Worm (Caenorhabditis elegans) whole organism, young adult: ENCODE measurements around the gene spp-28.

Source experiments
- C06A6.2 ChIP-seq: fragments of 200-800 bp; sonication (Bioruptor generic); conservative IDR thresholded peaks from 2 replicates; pipeline ENCODE4 v1.3.6; 2022; ENCODE audit warnings: missing genetic modification characterization, missing compliant biosample characterization
- C17E4.6 ChIP-seq: fragments of 200-800 bp; sonication (Bioruptor generic); IDR thresholded peaks from 2 replicates; pipeline ENCODE4 v1.3.6; 2022; ENCODE audit warnings: missing genetic modification reagents, missing genetic modification characterization, missing compliant biosample characterization
- F22D6.2 ChIP-seq: sonication (generic microtip); optimal IDR thresholded peaks from 2 replicates; lab custom pipeline; 2016; ENCODE audit warnings: mild to moderate bottlenecking, missing genetic modification characterization, missing compliant biosample characterization
- F23B12.7 ChIP-seq: sonication (generic microtip); optimal IDR thresholded peaks from 2 replicates; lab custom pipeline; 2017; ENCODE audit warnings: missing genetic modification characterization, mild to moderate bottlenecking, missing compliant biosample characterization, antibody characterized with exemption, moderate library complexity; ENCODE audit not compliant: insufficient read depth
- F37B4.10 ChIP-seq: fragments of 200-800 bp; sonication (Bioruptor generic); IDR thresholded peaks from 2 replicates; pipeline ENCODE4 v1.3.6; 2022; ENCODE audit warnings: missing genetic modification characterization, missing compliant biosample characterization
- F39B2.1 ChIP-seq: fragments of 200-800 bp; sonication (Bioruptor generic); IDR thresholded peaks from 2 replicates; pipeline ENCODE4 v1.3.6; 2022; ENCODE audit warnings: missing genetic modification reagents, missing genetic modification characterization, missing compliant biosample characterization
- F55B11.4 ChIP-seq: sonication (generic microtip); optimal IDR thresholded peaks from 2 replicates; lab custom pipeline; 2016; ENCODE audit warnings: missing compliant biosample characterization, missing genetic modification characterization, borderline replicate concordance; ENCODE audit not compliant: insufficient read depth
- F57A8.1 ChIP-seq: fragments of 200-800 bp; sonication (Bioruptor generic); optimal IDR thresholded peaks from 2 replicates; lab custom pipeline; 2018; ENCODE audit warnings: mild to moderate bottlenecking, missing genetic modification characterization, moderate library complexity, missing compliant biosample characterization
- F57C9.4 ChIP-seq: sonication (generic microtip); optimal IDR thresholded peaks from 2 replicates; lab custom pipeline; 2017; ENCODE audit warnings: mild to moderate bottlenecking, missing genetic modification characterization, missing compliant biosample characterization
- T07F8.4 ChIP-seq: sonication (generic microtip); optimal IDR thresholded peaks from 2 replicates; lab custom pipeline; 2016; ENCODE audit warnings: mild to moderate bottlenecking, missing genetic modification characterization, moderate library complexity, missing compliant biosample characterization
- Y53G8AR.9 ChIP-seq: fragments of 200-800 bp; sonication (Bioruptor generic); conservative IDR thresholded peaks from 2 replicates; pipeline ENCODE4 v1.3.6; 2022; ENCODE audit warnings: missing genetic modification reagents, missing genetic modification characterization, missing compliant biosample characterization
- Y67H2A.10 ChIP-seq: fragments of 200-800 bp; sonication (Bioruptor generic); conservative IDR thresholded peaks from 2 replicates; pipeline ENCODE4 v1.3.6; 2022; ENCODE audit warnings: missing genetic modification reagents, missing genetic modification characterization, missing compliant biosample characterization
- ama-1 ChIP-seq, 3 experiments: fragments of 150-350 bp in 1 of 3; sonication (generic microtip) in 2 of 3; optimal IDR thresholded peaks; 2 replicates each; lab custom pipeline; 2014 to 2018; ENCODE audit warnings: missing biosample characterization in 2 of 3, missing genetic modification characterization in 2 of 3, missing genetic modification reagents in 2 of 3
- aptf-3 ChIP-seq: fragments of 200-800 bp; sonication (Bioruptor generic); IDR thresholded peaks from 2 replicates; pipeline ENCODE4 v1.3.6; 2022; ENCODE audit warnings: missing genetic modification characterization, missing compliant biosample characterization
- atf-7 ChIP-seq: sonication (generic microtip); optimal IDR thresholded peaks from 2 replicates; lab custom pipeline; 2017; ENCODE audit warnings: mild to moderate bottlenecking, missing genetic modification characterization, missing compliant biosample characterization
- athp-1 ChIP-seq: sonication (generic microtip); optimal IDR thresholded peaks from 2 replicates; lab custom pipeline; 2017; ENCODE audit warnings: mild to moderate bottlenecking, missing genetic modification characterization, missing compliant biosample characterization
- attf-3 ChIP-seq: fragments of 200-800 bp; sonication (Bioruptor generic); conservative IDR thresholded peaks from 2 replicates; pipeline ENCODE4 v1.3.6; 2022; ENCODE audit warnings: missing genetic modification reagents, missing genetic modification characterization, missing compliant biosample characterization
- attf-6 ChIP-seq: fragments of 200-800 bp; sonication (Bioruptor generic); IDR thresholded peaks from 2 replicates; pipeline ENCODE4 v1.3.6; 2022; ENCODE audit warnings: missing genetic modification reagents, missing genetic modification characterization, missing compliant biosample characterization
- cebp-1 ChIP-seq, 2 experiments: fragments of 200-800 bp in 1 of 2; sonication (Bioruptor generic) in 1 of 2; sonication (generic microtip) in 1 of 2; IDR thresholded peaks in 1 of 2; optimal IDR thresholded peaks in 1 of 2; 2 replicates each; pipeline versions ENCODE4 v1.3.6 to Lab custom; 2017 to 2022; ENCODE audit warnings: missing compliant biosample characterization in 2 of 2, missing genetic modification characterization in 2 of 2, mild to moderate bottlenecking in 1 of 2, missing genetic modification reagents in 1 of 2, moderate library complexity in 1 of 2
- cebp-2 ChIP-seq: fragments of 200-800 bp; sonication (Bioruptor generic); IDR thresholded peaks from 2 replicates; pipeline ENCODE4 v1.3.6; 2022; ENCODE audit warnings: missing genetic modification characterization, missing compliant biosample characterization
- ceh-91 ChIP-seq: fragments of 200-800 bp; sonication (Bioruptor generic); IDR thresholded peaks from 2 replicates; pipeline ENCODE4 v1.3.6; 2022; ENCODE audit warnings: missing genetic modification reagents, missing genetic modification characterization, missing compliant biosample characterization
- die-1 ChIP-seq: sonication (generic microtip); optimal IDR thresholded peaks from 2 replicates; lab custom pipeline; 2016; ENCODE audit warnings: missing genotype, mild to moderate bottlenecking, missing genetic modification characterization, missing compliant biosample characterization
- egrh-3 ChIP-seq: fragments of 200-800 bp; sonication (Bioruptor generic); IDR thresholded peaks from 2 replicates; pipeline ENCODE4 v1.3.6; 2022; ENCODE audit warnings: missing genetic modification reagents, missing genetic modification characterization, missing compliant biosample characterization
- gei-17 ChIP-seq: fragments of 200-800 bp; sonication (Bioruptor generic); optimal IDR thresholded peaks from 2 replicates; lab custom pipeline; 2018; ENCODE audit warnings: mild to moderate bottlenecking, missing genetic modification characterization, missing compliant biosample characterization
- hlh-12 ChIP-seq: sonication (generic microtip); optimal IDR thresholded peaks from 2 replicates; lab custom pipeline; 2016; ENCODE audit warnings: missing genetic modification characterization, missing compliant biosample characterization
- lag-1 ChIP-seq: fragments of 200-800 bp; sonication (Bioruptor generic); IDR thresholded peaks from 2 replicates; pipeline ENCODE4 v1.3.6; 2022; ENCODE audit warnings: missing genetic modification reagents, missing genetic modification characterization, missing compliant biosample characterization
- let-526 ChIP-seq: fragments of 200-800 bp; sonication (Bioruptor generic); IDR thresholded peaks from 2 replicates; pipeline ENCODE4 v1.3.6; 2022; ENCODE audit warnings: missing genetic modification reagents, missing genetic modification characterization, missing compliant biosample characterization
- lin-26 ChIP-seq: fragments of 200-800 bp; sonication (Bioruptor generic); IDR thresholded peaks from 2 replicates; pipeline ENCODE4 v1.3.6; 2022; ENCODE audit warnings: missing genetic modification reagents, missing genetic modification characterization, missing compliant biosample characterization
- lin-35 ChIP-seq, 3 experiments: fragments of 150-350 bp in 2 of 3; sonication (generic microtip) in 1 of 3; optimal IDR thresholded peaks; 2 replicates each; lab custom pipeline; 2014 to 2018; ENCODE audit warnings: missing biosample characterization in 3 of 3, missing genetic modification characterization in 3 of 3, missing genetic modification reagents in 3 of 3
- lin-54 ChIP-seq: fragments of 200-800 bp; sonication (Bioruptor generic); optimal IDR thresholded peaks from 2 replicates; lab custom pipeline; 2018; ENCODE audit warnings: mild to moderate bottlenecking, missing genetic modification characterization, missing compliant biosample characterization
- lsl-1 ChIP-seq: fragments of 200-800 bp; sonication (Bioruptor generic); optimal IDR thresholded peaks from 2 replicates; lab custom pipeline; 2018; ENCODE audit warnings: mild to moderate bottlenecking, missing genetic modification characterization, moderate library complexity, missing compliant biosample characterization
- madf-10 ChIP-seq: sonication (generic microtip); optimal IDR thresholded peaks from 2 replicates; lab custom pipeline; 2016; ENCODE audit warnings: mild to moderate bottlenecking, missing genetic modification characterization, missing compliant biosample characterization
- madf-6 ChIP-seq: fragments of 200-800 bp; sonication (Bioruptor generic); IDR thresholded peaks from 2 replicates; pipeline ENCODE4 v1.3.6; 2022; ENCODE audit warnings: missing genetic modification reagents, missing genetic modification characterization, missing compliant biosample characterization
- mcd-1 ChIP-seq: fragments of 200-800 bp; sonication (Bioruptor generic); IDR thresholded peaks from 2 replicates; pipeline ENCODE4 v1.3.6; 2022; ENCODE audit warnings: missing genetic modification reagents, missing genetic modification characterization, missing compliant biosample characterization
- mxl-1 ChIP-seq: sonication (generic microtip); optimal IDR thresholded peaks from 2 replicates; lab custom pipeline; 2016; ENCODE audit warnings: missing genetic modification characterization, missing compliant biosample characterization
- nfya-1 ChIP-seq: sonication (generic microtip); optimal IDR thresholded peaks from 2 replicates; lab custom pipeline; 2017; ENCODE audit warnings: antibody characterized with exemption, missing compliant biosample characterization, missing genetic modification characterization, borderline replicate concordance; ENCODE audit not compliant: insufficient read depth
- nhr-179 ChIP-seq: sonication (generic microtip); optimal IDR thresholded peaks from 2 replicates; lab custom pipeline; 2016; ENCODE audit warnings: mild to moderate bottlenecking, missing genetic modification characterization, missing compliant biosample characterization
- nhr-90 ChIP-seq: sonication (generic microtip); optimal IDR thresholded peaks from 2 replicates; lab custom pipeline; 2016; ENCODE audit warnings: missing genotype, mild to moderate bottlenecking, missing genetic modification characterization, missing compliant biosample characterization
- pbrm-1 ChIP-seq: fragments of 200-800 bp; sonication (Bioruptor generic); IDR thresholded peaks from 2 replicates; pipeline ENCODE4 v1.3.6; 2022; ENCODE audit warnings: missing genetic modification reagents, missing genetic modification characterization, missing compliant biosample characterization
- pha-4 ChIP-seq: fragments of 150-350 bp; sonication (generic microtip); optimal IDR thresholded peaks from 2 replicates; lab custom pipeline; 2014; ENCODE audit warnings: missing biosample characterization, missing genetic modification reagents, missing genetic modification characterization
- rcor-1 ChIP-seq: fragments of 200-800 bp; sonication (Bioruptor generic); IDR thresholded peaks from 2 replicates; pipeline ENCODE4 v1.3.6; 2022; ENCODE audit warnings: missing genetic modification reagents, missing genetic modification characterization, missing compliant biosample characterization
- rec-8 ChIP-seq, 2 experiments: sonication (generic microtip); optimal IDR thresholded peaks; 2 replicates each; lab custom pipeline; 2016; ENCODE audit warnings: mild to moderate bottlenecking in 2 of 2, missing genetic modification characterization in 2 of 2, missing genetic modification reagents in 2 of 2, missing genotype in 2 of 2, missing biosample characterization in 1 of 2, missing compliant biosample characterization in 1 of 2, moderate library complexity in 1 of 2
- sdz-38 ChIP-seq: sonication (generic microtip); optimal IDR thresholded peaks from 2 replicates; lab custom pipeline; 2016; ENCODE audit warnings: missing genotype, missing genetic modification characterization, missing compliant biosample characterization
- snpc-1.3 ChIP-seq: sonication (generic microtip); optimal IDR thresholded peaks from 2 replicates; lab custom pipeline; 2017; ENCODE audit warnings: missing genetic modification characterization, mild to moderate bottlenecking, missing compliant biosample characterization, antibody characterized with exemption, moderate library complexity, missing genotype, missing genetic modification reagents; ENCODE audit not compliant: insufficient read depth
- snpc-3.4 ChIP-seq: sonication (generic microtip); optimal IDR thresholded peaks from 2 replicates; lab custom pipeline; 2017; ENCODE audit warnings: missing genetic modification characterization, mild to moderate bottlenecking, missing compliant biosample characterization, antibody characterized with exemption, moderate library complexity, missing genotype, missing genetic modification reagents
- tlf-1 ChIP-seq: fragments of 200-800 bp; sonication (Bioruptor generic); optimal IDR thresholded peaks from 2 replicates; lab custom pipeline; 2018; ENCODE audit warnings: mild to moderate bottlenecking, missing genetic modification characterization, missing compliant biosample characterization
- zim-3 ChIP-seq: sonication (generic microtip); optimal IDR thresholded peaks from 2 replicates; lab custom pipeline; 2017; ENCODE audit warnings: mild to moderate bottlenecking, missing genetic modification characterization, moderate library complexity, missing compliant biosample characterization

The spp-28 gene

DNA sequence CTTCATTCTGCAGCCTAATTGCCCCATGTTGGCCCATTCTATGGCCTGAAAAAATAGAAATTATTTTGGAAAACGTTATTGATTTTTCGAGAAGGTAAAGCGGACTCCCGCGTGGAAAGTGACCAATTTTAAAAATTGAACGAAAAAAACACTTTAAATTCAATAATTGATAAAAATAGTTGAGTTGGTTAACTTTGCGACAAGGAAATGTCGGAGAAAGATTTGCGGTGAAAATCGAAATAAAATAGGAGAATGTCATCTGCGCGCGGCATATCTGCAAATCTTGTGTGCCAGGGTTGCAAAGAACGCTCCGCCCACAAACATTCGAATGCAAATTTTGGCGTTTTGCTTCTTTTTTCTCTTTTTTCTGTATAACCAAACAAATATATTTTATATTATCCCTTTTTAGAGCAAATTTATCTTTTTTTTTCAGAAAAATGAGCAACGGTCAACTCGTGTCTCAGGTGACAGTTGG, 19.2 kb downstream of the spp-28 start, which contains the start of the genes rnf-121 and C16C10.4 (continued):
- TF ChIP-seq ceh-91 (GFP tag; lab: Robert Waterston, UW), result no peak
- no peak for TF ChIP-seq nfya-1 (tag; lab: Kevin White, UChicago)
- TF ChIP-seq pha-4 (tag; lab: Kevin White, UChicago), result no peak
- TF ChIP-seq madf-10, result peak; percentile 45
- TF ChIP-seq Y67H2A.10 (GFP tag; lab: Robert Waterston, UW), result no peak
- TF ChIP-seq egrh-3, result no peak
- TF ChIP-seq cebp-2, result no peak
- TF ChIP-seq rcor-1 (GFP tag; lab: Robert Waterston, UW), result peak; percentile 57; the same call in 1 of the 2 replicates
- no peak for TF ChIP-seq hlh-12
- TF ChIP-seq C06A6.2, result peak; percentile 44; the same call in 1 of the 2 replicates
- no peak for TF ChIP-seq nhr-179 (tag; lab: Kevin White, UChicago)
- no peak for TF ChIP-seq atf-7 (tag; lab: Kevin White, UChicago)
- TF ChIP-seq sdz-38 (tag; lab: Kevin White, UChicago), result no peak
- no peak for TF ChIP-seq ama-1 (optimal IDR thresholded peaks at IDR 0.05; lab: Kevin White, UChicago)
- TF ChIP-seq ama-1 (GFP tag; optimal IDR thresholded peaks at IDR 0.05; lab: Kevin White, UChicago), result peak in 1 of 2 experiments; percentile 62
- no peak for TF ChIP-seq F55B11.4
- peak; percentile 31; the same call in 1 of the 2 replicates for TF ChIP-seq pbrm-1 (GFP tag; lab: Robert Waterston, UW)
- no peak for TF ChIP-seq zim-3
- TF ChIP-seq die-1 (tag; lab: Kevin White, UChicago), result peak; percentile 50
- peak; percentile 71 for TF ChIP-seq snpc-1.3 (tag; lab: Kevin White, UChicago)
- TF ChIP-seq cebp-1 (GFP tag; IDR thresholded peaks at IDR 0.05; lab: Robert Waterston, UW), result no peak
- peak; percentile 74 for TF ChIP-seq cebp-1 (tag; optimal IDR thresholded peaks at IDR 0.05; lab: Kevin White, UChicago)
- TF ChIP-seq F39B2.1, result no peak
- TF ChIP-seq F22D6.2, result peak; percentile 20
- peak in 1 of 3 experiments; percentile 25 for TF ChIP-seq lin-35 (GFP tag; optimal IDR thresholded peaks at IDR 0.05; lab: Kevin White, UChicago)
- TF ChIP-seq lin-54 (GFP tag; lab: Kevin White, UChicago), result peak; percentile 69
- TF ChIP-seq T07F8.4 (tag; lab: Kevin White, UChicago), result peak; percentile 15
- peak; percentile 83 for TF ChIP-seq snpc-3.4 (tag; lab: Kevin White, UChicago)
- TF ChIP-seq athp-1 (tag; lab: Kevin White, UChicago), result peak; percentile 40
- no peak for TF ChIP-seq attf-3 (GFP tag; lab: Robert Waterston, UW)
- peak; percentile 75 for TF ChIP-seq mcd-1
- peak; percentile 47 for TF ChIP-seq lsl-1 (GFP tag; lab: Kevin White, UChicago)
- TF ChIP-seq C17E4.6 (GFP tag; lab: Robert Waterston, UW), result no peak
- TF ChIP-seq lag-1 (GFP tag; lab: Robert Waterston, UW), result no peak
- no peak for TF ChIP-seq nhr-90 (tag; lab: Kevin White, UChicago)
- TF ChIP-seq F57C9.4, result no peak
- peak; percentile 82 for TF ChIP-seq madf-6 (GFP tag; lab: Robert Waterston, UW)
- no peak for TF ChIP-seq attf-6 (GFP tag; lab: Robert Waterston, UW)
- TF ChIP-seq tlf-1 (GFP tag; lab: Kevin White, UChicago), result peak; percentile 38
- peak; percentile 67 for TF ChIP-seq F23B12.7 (tag; lab: Kevin White, UChicago)
- TF ChIP-seq lin-26, result peak; percentile 49; the same call in 1 of the 2 replicates
- TF ChIP-seq F37B4.10 (GFP tag; lab: Robert Waterston, UW), result no peak
- peak; percentile 51 to 75 for TF ChIP-seq rec-8 (tag; optimal IDR thresholded peaks at IDR 0.05; lab: Kevin White, UChicago)
- no peak for TF ChIP-seq aptf-3 (GFP tag; lab: Robert Waterston, UW)
- TF ChIP-seq mxl-1, result no peak
- TF ChIP-seq Y53G8AR.9, result no peak
- TF ChIP-seq gei-17, result no peak
- no peak for TF ChIP-seq F57A8.1 (GFP tag; lab: Kevin White, UChicago)
- no peak for TF ChIP-seq let-526 (GFP tag; lab: Robert Waterston, UW)
